Worm (Caenorhabditis elegans) whole organism, early embryonic: ENCODE measurements around the gene srh-244.

Experiments
- ama-1 ChIP-seq: fragments of 150-350 bp; optimal IDR thresholded peaks from 2 replicates; lab custom pipeline; 2014
- pes-1 ChIP-seq: fragments of 200-800 bp; sonication (Bioruptor generic); IDR thresholded peaks from 2 replicates; pipeline ENCODE4 v1.3.6; 2022; ENCODE audit warnings: missing genetic modification reagents, missing genetic modification characterization, missing compliant biosample characterization
- tbx-11 ChIP-seq: fragments of 200-800 bp; sonication (Bioruptor generic); IDR thresholded peaks from 2 replicates; pipeline ENCODE4 v1.3.6; 2022; ENCODE audit warnings: missing genetic modification characterization, missing compliant biosample characterization

- no peak for TF ChIP-seq pes-1 (GFP tag; lab: Robert Waterston, UW)
- no peak for TF ChIP-seq tbx-11 (GFP tag; lab: Robert Waterston, UW)
- no peak for TF ChIP-seq ama-1 (lab: Kevin White, UChicago)
Measured at ce11 chrV:7297263-7297662, 46.4 kb upstream of the srh-244 start, which contains the start of gene srj-32.
